Fruit fly (Drosophila melanogaster) whole organism, embryonic: ENCODE results near the gene CG15201.

Source experiments
- Atf-2 ChIP-seq: fragments of 200-800 bp; sonication (Bioruptor generic); optimal IDR thresholded peaks from 2 replicates; lab custom pipeline; 2016; ENCODE audit warnings: missing biosample characterization, missing genetic modification characterization
- Bdp1 ChIP-seq: fragments of 200-800 bp; sonication (Bioruptor generic); optimal IDR thresholded peaks from 3 replicates; lab custom pipeline; 2016; ENCODE audit warnings: missing biosample characterization, missing genetic modification characterization
- CG12236 ChIP-seq: fragments of 200-800 bp; sonication (Bioruptor generic); optimal IDR thresholded peaks from 2 replicates; lab custom pipeline; 2016; ENCODE audit warnings: missing biosample characterization, missing genetic modification characterization
- CG13624 ChIP-seq: fragments of 200-800 bp; sonication (Bioruptor generic); optimal IDR thresholded peaks from 2 replicates; lab custom pipeline; 2016; ENCODE audit warnings: missing biosample characterization, missing genetic modification characterization
- CG15011 ChIP-seq: fragments of 200-800 bp; sonication (Bioruptor generic); optimal IDR thresholded peaks from 3 replicates; lab custom pipeline; 2018; ENCODE audit warnings: missing biosample characterization, mild to moderate bottlenecking, missing genetic modification characterization
- CG15073 ChIP-seq: fragments of 200-800 bp; sonication (Bioruptor generic); optimal IDR thresholded peaks from 2 replicates; lab custom pipeline; 2016; ENCODE audit warnings: missing biosample characterization, missing genetic modification characterization
- CG15696 ChIP-seq: fragments of 200-800 bp; sonication (Bioruptor generic); optimal IDR thresholded peaks from 2 replicates; lab custom pipeline; 2019; ENCODE audit warnings: missing biosample characterization, mild to moderate bottlenecking, missing genetic modification characterization, moderate library complexity
- CG1602 ChIP-seq: fragments of 200-800 bp; sonication (Bioruptor generic); optimal IDR thresholded peaks from 3 replicates; lab custom pipeline; 2016; ENCODE audit warnings: missing biosample characterization, missing genetic modification characterization
- CG16779 ChIP-seq: fragments of 200-800 bp; sonication (Bioruptor generic); IDR thresholded peaks from 2 replicates; pipeline ENCODE4 v1.3.6; 2022; ENCODE audit warnings: missing biosample characterization, missing genetic modification characterization
- CG17568 ChIP-seq: fragments of 200-800 bp; sonication (Bioruptor generic); optimal IDR thresholded peaks from 2 replicates; lab custom pipeline; 2018; ENCODE audit warnings: missing biosample characterization, mild to moderate bottlenecking, missing genetic modification characterization, moderate library complexity
- CG1792 ChIP-seq: fragments of 200-800 bp; sonication (Bioruptor generic); optimal IDR thresholded peaks from 2 replicates; lab custom pipeline; 2016; ENCODE audit warnings: missing biosample characterization, missing genetic modification characterization
- CG18011 ChIP-seq: fragments of 200-800 bp; sonication (Bioruptor generic); optimal IDR thresholded peaks from 2 replicates; lab custom pipeline; 2017; ENCODE audit warnings: missing biosample characterization, missing genetic modification characterization, mild to moderate bottlenecking, moderate library complexity, missing genotype
- CG18764 ChIP-seq: fragments of 200-800 bp; sonication (Bioruptor generic); optimal IDR thresholded peaks from 3 replicates; lab custom pipeline; 2016; ENCODE audit warnings: missing biosample characterization, missing genetic modification characterization
- CG2120 ChIP-seq: fragments of 200-800 bp; sonication (Bioruptor generic); optimal IDR thresholded peaks from 3 replicates; lab custom pipeline; 2016; ENCODE audit warnings: missing biosample characterization, missing genetic modification characterization
- CG32772 ChIP-seq: fragments of 200-800 bp; sonication (Bioruptor generic); IDR thresholded peaks from 2 replicates; pipeline ENCODE4 v1.3.6; 2022; ENCODE audit warnings: missing biosample characterization, missing genetic modification characterization
- CG3847 ChIP-seq: fragments of 200-800 bp; sonication (Bioruptor generic); IDR thresholded peaks from 2 replicates; pipeline ENCODE4 v1.3.6; 2022; ENCODE audit warnings: missing biosample characterization, missing genetic modification characterization
- CG3995 ChIP-seq: fragments of 200-800 bp; sonication (Bioruptor generic); optimal IDR thresholded peaks from 3 replicates; lab custom pipeline; 2016; ENCODE audit warnings: missing biosample characterization, missing genetic modification characterization
- CG4360 ChIP-seq: fragments of 200-800 bp; sonication (Bioruptor generic); IDR thresholded peaks from 2 replicates; pipeline ENCODE4 v1.3.6; 2022; ENCODE audit warnings: missing biosample characterization, missing genetic modification characterization
- CG4820 ChIP-seq: fragments of 200-800 bp; sonication (Bioruptor generic); optimal IDR thresholded peaks from 3 replicates; lab custom pipeline; 2016; ENCODE audit warnings: missing biosample characterization, missing genetic modification characterization
- CG5953 ChIP-seq: fragments of 200-800 bp; sonication (Bioruptor generic); IDR thresholded peaks from 2 replicates; pipeline ENCODE4 v1.3.6; 2022; ENCODE audit warnings: missing biosample characterization, missing genetic modification characterization
- CG6272 ChIP-seq: fragments of 200-800 bp; sonication (Bioruptor generic); IDR thresholded peaks from 2 replicates; pipeline ENCODE4 v1.3.6; 2022; ENCODE audit warnings: missing biosample characterization, missing genetic modification characterization
- CG6689 ChIP-seq: fragments of 200-800 bp; sonication (Bioruptor generic); IDR thresholded peaks from 2 replicates; pipeline ENCODE4 v1.3.6; 2022; ENCODE audit warnings: missing biosample characterization, missing genetic modification characterization
- CG7357 ChIP-seq: fragments of 200-800 bp; sonication (Bioruptor generic); IDR thresholded peaks from 3 replicates; pipeline ENCODE4 v1.3.6; 2022; ENCODE audit warnings: missing biosample characterization, missing genetic modification characterization
- CG8478 ChIP-seq: fragments of >200 bp; optimal IDR thresholded peaks from 2 replicates; lab custom pipeline; 2018
- CG8944 ChIP-seq: fragments of 200-800 bp; sonication (Bioruptor generic); optimal IDR thresholded peaks from 3 replicates; lab custom pipeline; 2016; ENCODE audit warnings: missing biosample characterization, missing genetic modification characterization
- CG9876 ChIP-seq: fragments of 200-800 bp; sonication (Bioruptor generic); optimal IDR thresholded peaks from 2 replicates; lab custom pipeline; 2016; ENCODE audit warnings: missing biosample characterization, missing genetic modification characterization
- Dfd ChIP-seq, 2 experiments: fragments of >200 bp; optimal IDR thresholded peaks; 2 replicates each; lab custom pipeline; 2017; ENCODE audit warnings: missing biosample characterization in 2 of 2, missing genetic modification characterization in 2 of 2
- Elba2 ChIP-seq: fragments of 200-800 bp; sonication (Bioruptor generic); optimal IDR thresholded peaks from 3 replicates; lab custom pipeline; 2016; ENCODE audit warnings: missing biosample characterization, missing genetic modification characterization
- Gug ChIP-seq: fragments of 200-800 bp; sonication (Bioruptor generic); IDR thresholded peaks from 4 replicates; pipeline ENCODE4 v1.3.6; 2022; ENCODE audit warnings: missing biosample characterization, missing genetic modification characterization
- HLHmδ ChIP-seq: fragments of 200-800 bp; sonication (Bioruptor generic); optimal IDR thresholded peaks from 2 replicates; lab custom pipeline; 2018; ENCODE audit warnings: missing biosample characterization, mild to moderate bottlenecking, missing genetic modification characterization, moderate library complexity
- HmgD ChIP-seq: fragments of 200-800 bp; sonication (Bioruptor generic); optimal IDR thresholded peaks from 3 replicates; lab custom pipeline; 2016; ENCODE audit warnings: missing biosample characterization, missing genetic modification characterization
- Hmx ChIP-seq: fragments of 200-800 bp; sonication (Bioruptor generic); optimal IDR thresholded peaks from 2 replicates; lab custom pipeline; 2016; ENCODE audit warnings: missing biosample characterization, missing genetic modification characterization
- Jarid2 ChIP-seq: fragments of 200-800 bp; sonication (Bioruptor generic); optimal IDR thresholded peaks from 3 replicates; lab custom pipeline; 2017; ENCODE audit warnings: mild to moderate bottlenecking, missing biosample characterization, missing genetic modification reagents, missing genetic modification characterization
- NC2α ChIP-seq: fragments of 200-800 bp; sonication (Bioruptor generic); optimal IDR thresholded peaks from 2 replicates; lab custom pipeline; 2016; ENCODE audit warnings: missing biosample characterization, missing genetic modification characterization
- Opbp ChIP-seq: fragments of 200-800 bp; sonication (Bioruptor generic); IDR thresholded peaks from 3 replicates; pipeline ENCODE4 v1.3.6; 2022; ENCODE audit warnings: missing biosample characterization, missing genetic modification characterization; ENCODE audit not compliant: partially characterized antibody
- Tbp ChIP-seq: fragments of >200 bp; optimal IDR thresholded peaks from 2 replicates; lab custom pipeline; 2018; ENCODE audit warnings: missing biosample characterization, missing genetic modification characterization
- Xrp1 ChIP-seq: fragments of 200-800 bp; sonication (Bioruptor generic); IDR thresholded peaks from 2 replicates; pipeline ENCODE4 v1.3.6; 2022; ENCODE audit warnings: missing biosample characterization, missing genetic modification characterization
- ac ChIP-seq: fragments of 200-800 bp; sonication (Bioruptor generic); optimal IDR thresholded peaks from 3 replicates; lab custom pipeline; 2017; ENCODE audit warnings: missing biosample characterization, mild to moderate bottlenecking, missing genetic modification characterization
- chn ChIP-seq: fragments of 200-800 bp; sonication (Bioruptor generic); optimal IDR thresholded peaks from 2 replicates; lab custom pipeline; 2016; ENCODE audit warnings: missing biosample characterization, missing genetic modification characterization
- crol ChIP-seq: fragments of 200-800 bp; sonication (Bioruptor generic); IDR thresholded peaks from 2 replicates; pipeline ENCODE4 v1.3.6; 2022; ENCODE audit warnings: missing biosample characterization, missing genetic modification characterization
- disco-r ChIP-seq: fragments of 200-800 bp; sonication (Bioruptor generic); optimal IDR thresholded peaks from 2 replicates; lab custom pipeline; 2016; ENCODE audit warnings: missing biosample characterization, missing genetic modification characterization
- ewg ChIP-seq: fragments of 200-800 bp; sonication (Bioruptor generic); optimal IDR thresholded peaks from 3 replicates; lab custom pipeline; 2017; ENCODE audit warnings: mild to moderate bottlenecking, missing biosample characterization, missing genetic modification reagents, missing genetic modification characterization
- fru ChIP-seq: fragments of >200 bp; optimal IDR thresholded peaks from 2 replicates; lab custom pipeline; 2017
- gsb ChIP-seq: fragments of 200-800 bp; sonication (Bioruptor generic); IDR thresholded peaks from 2 replicates; pipeline ENCODE4 v1.3.6; 2022; ENCODE audit warnings: missing biosample characterization, missing genetic modification characterization
- hbn ChIP-seq: fragments of 200-800 bp; sonication (Bioruptor generic); IDR thresholded peaks from 2 replicates; pipeline ENCODE4 v1.3.6; 2022; ENCODE audit warnings: missing biosample characterization, missing genetic modification characterization; ENCODE audit not compliant: partially characterized antibody
- kah ChIP-seq: fragments of 200-800 bp; sonication (Bioruptor generic); optimal IDR thresholded peaks from 2 replicates; lab custom pipeline; 2018; ENCODE audit warnings: missing biosample characterization, mild to moderate bottlenecking, missing genetic modification characterization
- onecut ChIP-seq: fragments of 200-800 bp; sonication (Bioruptor generic); IDR thresholded peaks from 2 replicates; pipeline ENCODE4 v1.3.6; 2022; ENCODE audit warnings: missing biosample characterization, missing genetic modification characterization
- peb ChIP-seq: fragments of 200-800 bp; sonication (Bioruptor generic); IDR thresholded peaks from 2 replicates; pipeline ENCODE4 v1.3.6; 2022; ENCODE audit warnings: missing biosample characterization, missing genetic modification characterization
- pho ChIP-seq: fragments of 200-800 bp; sonication (Bioruptor generic); optimal IDR thresholded peaks from 2 replicates; lab custom pipeline; 2016; ENCODE audit warnings: missing biosample characterization, missing genetic modification characterization
- run ChIP-seq: fragments of 200-800 bp; sonication (Bioruptor generic); optimal IDR thresholded peaks from 3 replicates; lab custom pipeline; 2018; ENCODE audit warnings: missing biosample characterization, mild to moderate bottlenecking, missing genetic modification characterization
- sob ChIP-seq: fragments of 200-800 bp; sonication (Bioruptor generic); IDR thresholded peaks from 2 replicates; pipeline ENCODE4 v1.3.6; 2022; ENCODE audit warnings: missing biosample characterization, missing genetic modification characterization
- twi ChIP-seq: fragments of 200-800 bp; optimal IDR thresholded peaks from 2 replicates; lab custom pipeline; 2019; ENCODE audit warnings: missing biosample characterization, mild to moderate bottlenecking, missing genetic modification characterization, moderate library complexity
- yki ChIP-seq: fragments of >200 bp; optimal IDR thresholded peaks from 3 replicates; lab custom pipeline; 2018

CG15201 gene

DNA sequence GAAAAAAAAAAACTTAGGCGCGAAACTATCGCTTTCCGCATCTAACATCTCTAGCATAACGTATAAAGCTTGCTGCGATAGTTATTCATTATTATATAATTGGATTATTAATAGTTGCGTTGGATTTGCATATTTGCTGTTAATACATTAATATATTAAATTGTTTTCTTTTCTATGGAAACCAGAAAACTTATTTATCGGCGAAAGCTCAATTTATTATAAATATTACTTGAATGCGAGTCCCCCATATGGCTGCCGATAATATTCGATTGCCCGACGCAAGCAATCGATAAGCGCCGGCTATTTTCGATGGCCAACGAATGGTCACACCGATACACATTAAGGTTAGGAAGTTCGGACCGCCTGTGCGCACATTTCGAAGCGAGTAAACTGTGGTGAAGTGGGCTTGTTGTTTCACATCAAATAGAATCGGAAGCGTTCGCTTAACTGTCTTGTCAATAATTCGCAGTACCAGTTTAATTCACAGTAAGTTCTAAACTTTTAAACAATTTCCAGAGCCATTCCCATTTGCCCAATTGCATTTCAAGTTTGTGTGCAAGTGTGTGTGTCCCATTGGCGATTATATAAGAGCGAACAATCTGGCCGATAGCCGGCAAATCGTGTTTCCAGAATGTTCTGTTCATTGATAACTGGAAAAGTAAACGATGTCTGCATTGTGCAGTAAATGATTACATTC is 35.6 kb upstream of the CG15201 start, which contains the start of gene Hsp60A (continued):
- TF ChIP-seq Hmx (GFP tag; lab: Kevin White, UChicago): no peak
- peak; percentile 73 for TF ChIP-seq hbn (GFP tag; lab: Robert Waterston, UW)
- no peak for TF ChIP-seq CG5953 (GFP tag; lab: Robert Waterston, UW)
- TF ChIP-seq CG9876 (GFP tag; lab: Kevin White, UChicago): no peak
- TF ChIP-seq CG12236: no peak
- no peak for TF ChIP-seq ewg (GFP tag; lab: Kevin White, UChicago)
- no peak for TF ChIP-seq onecut (GFP tag; lab: Robert Waterston, UW)
- no peak for TF ChIP-seq kah (GFP tag; lab: Kevin White, UChicago)
- TF ChIP-seq Bdp1 (GFP tag; lab: Kevin White, UChicago): no peak
- TF ChIP-seq gsb (GFP tag; lab: Robert Waterston, UW): no peak
- peak; percentile 28; the same call in 1 of the 2 replicates for TF ChIP-seq Xrp1 (GFP tag; lab: Robert Waterston, UW)
- TF ChIP-seq Atf-2 (GFP tag; lab: Kevin White, UChicago): no peak
- TF ChIP-seq CG6689 (GFP tag; lab: Robert Waterston, UW): peak; percentile 26; the same call in 1 of the 2 replicates
- peak; percentile 52 for TF ChIP-seq sob
- TF ChIP-seq peb (GFP tag; lab: Robert Waterston, UW): no peak
- no peak for TF ChIP-seq Gug
- TF ChIP-seq CG17568 (GFP tag; lab: Kevin White, UChicago): no peak
- TF ChIP-seq HLHmδ: no peak
- peak; percentile 13 for TF ChIP-seq Elba2 (GFP tag; lab: Kevin White, UChicago)
- TF ChIP-seq CG16779 (GFP tag; lab: Robert Waterston, UW): no peak
- no peak for TF ChIP-seq CG8944 (GFP tag; lab: Kevin White, UChicago)
- peak; percentile 28 for TF ChIP-seq CG18764
- no peak for TF ChIP-seq CG15073 (GFP tag; lab: Kevin White, UChicago)
- peak; percentile 25; the same call in 1 of the 2 replicates for TF ChIP-seq CG3847 (GFP tag; lab: Robert Waterston, UW)
- TF ChIP-seq CG8478 (lab: Kevin White, UChicago): no peak
- TF ChIP-seq CG18011 (GFP tag; lab: Kevin White, UChicago): no peak
- no peak for TF ChIP-seq CG1602 (GFP tag; lab: Kevin White, UChicago)
- peak; percentile 69; the same call in 2 of the 3 replicates for TF ChIP-seq Opbp (GFP tag; lab: Robert Waterston, UW)
- TF ChIP-seq CG15011 (GFP tag; lab: Kevin White, UChicago): no peak
- no peak for TF ChIP-seq crol (GFP tag; lab: Robert Waterston, UW)
- no peak for TF ChIP-seq CG4360 (GFP tag; lab: Robert Waterston, UW)
- TF ChIP-seq Tbp: no peak
- peak; percentile 50 for TF ChIP-seq CG32772 (GFP tag; lab: Robert Waterston, UW)
- no peak for TF ChIP-seq yki (lab: Kevin White, UChicago)
- TF ChIP-seq twi (tag; lab: Kevin White, UChicago): no peak
- TF ChIP-seq NC2α (GFP tag; lab: Kevin White, UChicago): no peak
- no peak for TF ChIP-seq Jarid2 (GFP tag; lab: Kevin White, UChicago)
- no peak for TF ChIP-seq ac (GFP tag; lab: Kevin White, UChicago)
- TF ChIP-seq run (tag; lab: Kevin White, UChicago): no peak
- no peak for TF ChIP-seq Dfd (GFP tag; optimal IDR thresholded peaks at IDR 0.05; lab: Kevin White, UChicago)
- peak; percentile 19 for TF ChIP-seq CG3995 (GFP tag; lab: Kevin White, UChicago)
- no peak for TF ChIP-seq HmgD
- TF ChIP-seq CG1792 (GFP tag; lab: Kevin White, UChicago): no peak
- TF ChIP-seq CG6272 (GFP tag; lab: Robert Waterston, UW): no peak
- no peak for TF ChIP-seq pho
- no peak for TF ChIP-seq CG7357 (GFP tag; lab: Robert Waterston, UW)
- TF ChIP-seq fru (lab: Kevin White, UChicago): no peak
- TF ChIP-seq CG4820 (GFP tag; lab: Kevin White, UChicago): peak; percentile 44
- TF ChIP-seq CG2120 (GFP tag; lab: Kevin White, UChicago): peak; percentile 63
- TF ChIP-seq CG13624 (GFP tag; lab: Kevin White, UChicago): no peak
- TF ChIP-seq chn (GFP tag; lab: Kevin White, UChicago): peak; percentile 37
- no peak for TF ChIP-seq disco-r (GFP tag; lab: Kevin White, UChicago)
- peak; percentile 31 for TF ChIP-seq CG15696 (tag; lab: Kevin White, UChicago)
